Fruit fly (Drosophila melanogaster) whole organism, embryonic: ENCODE measurements around the gene CG18135.

ENCODE experiments used
- CG10654 ChIP-seq: fragments of 200-800 bp; sonication (Bioruptor generic); optimal IDR thresholded peaks from 2 replicates; lab custom pipeline; 2016; ENCODE audit warnings: missing biosample characterization, missing genetic modification characterization
- CG15514 ChIP-seq: fragments of 200-800 bp; sonication (Bioruptor generic); optimal IDR thresholded peaks from 3 replicates; lab custom pipeline; 2017; ENCODE audit warnings: missing biosample characterization, missing genetic modification characterization, mild to moderate bottlenecking, moderate library complexity, missing genetic modification reagents
- CG2202 ChIP-seq: fragments of 200-800 bp; sonication (Bioruptor generic); optimal IDR thresholded peaks from 2 replicates; lab custom pipeline; 2018; ENCODE audit warnings: missing biosample characterization, mild to moderate bottlenecking, missing genetic modification characterization
- CG4360 ChIP-seq: fragments of 200-800 bp; sonication (Bioruptor generic); IDR thresholded peaks from 2 replicates; pipeline ENCODE4 v1.3.6; 2022; ENCODE audit warnings: missing biosample characterization, missing genetic modification characterization
- CG8290 ChIP-seq, 3 experiments: fragments of 200-800 bp; sonication (Bioruptor generic); optimal IDR thresholded peaks; 2 replicates each; lab custom pipeline; 2016 to 2019; ENCODE audit warnings: missing biosample characterization in 3 of 3, missing genetic modification characterization in 3 of 3, mild to moderate bottlenecking in 2 of 3, moderate library complexity in 1 of 3
- MESR4 ChIP-seq: fragments of 200-800 bp; sonication (Bioruptor generic); optimal IDR thresholded peaks from 2 replicates; lab custom pipeline; 2018; ENCODE audit warnings: missing biosample characterization, mild to moderate bottlenecking, missing genetic modification characterization, moderate library complexity
- Neu2 ChIP-seq: fragments of 200-800 bp; sonication (Bioruptor generic); optimal IDR thresholded peaks from 3 replicates; lab custom pipeline; 2016; ENCODE audit warnings: missing biosample characterization, missing genetic modification characterization, borderline replicate concordance
- Oaz ChIP-seq: fragments of 200-800 bp; sonication (Bioruptor generic); IDR thresholded peaks from 2 replicates; pipeline ENCODE4 v1.3.6; 2022; ENCODE audit warnings: missing biosample characterization, missing genetic modification characterization
- ap ChIP-seq: fragments of 200-800 bp; sonication (Bioruptor generic); IDR thresholded peaks from 2 replicates; pipeline ENCODE4 v1.3.6; 2022; ENCODE audit warnings: missing biosample characterization, missing genetic modification characterization
- dysf ChIP-seq: fragments of 200-800 bp; sonication (Bioruptor generic); IDR thresholded peaks from 3 replicates; pipeline ENCODE4 v1.3.6; 2022; ENCODE audit warnings: missing biosample characterization, missing genetic modification characterization

DNA sequence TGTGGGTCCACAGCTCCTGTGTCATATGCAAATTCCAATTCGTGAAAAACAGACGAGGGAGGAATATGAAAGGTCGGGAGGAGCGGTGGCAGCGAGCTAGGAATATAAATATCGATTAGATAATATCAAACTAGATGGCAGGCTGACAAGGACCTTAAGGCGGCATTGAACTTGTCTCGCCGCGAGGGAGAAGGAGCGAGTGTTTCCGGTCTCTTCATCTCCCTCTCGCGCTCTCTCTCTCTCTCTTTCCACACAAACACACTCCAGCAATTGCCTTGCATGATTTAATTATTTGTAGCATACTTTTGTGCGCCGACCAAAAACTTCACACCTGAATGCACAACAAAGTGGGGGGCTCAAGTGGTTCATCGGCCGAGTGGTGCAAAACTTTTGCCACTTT is 51.1 kb downstream of the CG18135 start:
- TF ChIP-seq dysf (GFP tag; lab: Robert Waterston, UW), result 0 out of 3 replicates have a peak, but pooled peaks have one; percentile 25
- TF ChIP-seq Neu2 (GFP tag; lab: Kevin White, UChicago), result no peak
- TF ChIP-seq Oaz (GFP tag; lab: Robert Waterston, UW), result no peak
- no peak for TF ChIP-seq MESR4 (GFP tag; lab: Kevin White, UChicago)
- TF ChIP-seq CG15514 (GFP tag; lab: Kevin White, UChicago), result no peak
- TF ChIP-seq ap (GFP tag; lab: Robert Waterston, UW), result no peak
- TF ChIP-seq CG10654 (GFP tag; lab: Kevin White, UChicago), result no peak
- TF ChIP-seq CG8290 (GFP tag; optimal IDR thresholded peaks at IDR 0.05; lab: Kevin White, UChicago), result no peak
- TF ChIP-seq CG8290 (tag; optimal IDR thresholded peaks at IDR 0.05; lab: Kevin White, UChicago), result no peak
- no peak for TF ChIP-seq CG2202 (tag; lab: Kevin White, UChicago)
- TF ChIP-seq CG4360 (GFP tag; lab: Robert Waterston, UW), result no peak
